Worm (Caenorhabditis elegans) whole organism, midembryonic: ENCODE data around the gene T01G6.1.

Experiments used
- T22C8.4 ChIP-seq: fragments of 200-800 bp; sonication (Bioruptor generic); IDR thresholded peaks from 2 replicates; pipeline ENCODE4 v1.3.6; 2022; ENCODE audit warnings: missing genetic modification characterization, missing compliant biosample characterization
- cog-1 ChIP-seq: sonication (generic microtip); optimal IDR thresholded peaks from 2 replicates; lab custom pipeline; 2016; ENCODE audit warnings: missing genetic modification characterization, missing compliant biosample characterization
- flt-1 ChIP-seq: fragments of 200-800 bp; sonication (Bioruptor generic); IDR thresholded peaks from 2 replicates; pipeline ENCODE4 v1.3.6; 2022; ENCODE audit warnings: missing genetic modification characterization, missing compliant biosample characterization
- klf-2 ChIP-seq: fragments of 200-800 bp; sonication (Bioruptor generic); conservative IDR thresholded peaks from 2 replicates; pipeline ENCODE4 v1.3.6; 2022; ENCODE audit warnings: missing genetic modification reagents, missing genetic modification characterization, missing compliant biosample characterization
- med-1 ChIP-seq: sonication (generic microtip); optimal IDR thresholded peaks from 2 replicates; lab custom pipeline; 2017; ENCODE audit warnings: missing genetic modification characterization, mild to moderate bottlenecking, missing compliant biosample characterization, antibody characterized with exemption, missing genetic modification reagents; ENCODE audit not compliant: insufficient read depth
- ref-1 ChIP-seq: fragments of 200-800 bp; sonication (Bioruptor generic); conservative IDR thresholded peaks from 2 replicates; pipeline ENCODE4 v1.3.6; 2022; ENCODE audit warnings: missing genetic modification reagents, missing genetic modification characterization, missing compliant biosample characterization
- tab-1 ChIP-seq: fragments of 200-800 bp; sonication (Bioruptor generic); IDR thresholded peaks from 2 replicates; pipeline ENCODE4 v1.3.6; 2022; ENCODE audit warnings: missing genetic modification characterization, missing compliant biosample characterization
- ztf-23 ChIP-seq: fragments of 200-800 bp; sonication (Bioruptor generic); IDR thresholded peaks from 2 replicates; pipeline ENCODE4 v1.3.6; 2022; ENCODE audit warnings: missing genetic modification reagents, missing genetic modification characterization, missing compliant biosample characterization
- ztf-29 ChIP-seq: fragments of 200-800 bp; sonication (Bioruptor generic); IDR thresholded peaks from 2 replicates; pipeline ENCODE4 v1.3.6; 2022; ENCODE audit warnings: missing genetic modification reagents, missing genetic modification characterization, missing compliant biosample characterization

T01G6.1 gene

DNA sequence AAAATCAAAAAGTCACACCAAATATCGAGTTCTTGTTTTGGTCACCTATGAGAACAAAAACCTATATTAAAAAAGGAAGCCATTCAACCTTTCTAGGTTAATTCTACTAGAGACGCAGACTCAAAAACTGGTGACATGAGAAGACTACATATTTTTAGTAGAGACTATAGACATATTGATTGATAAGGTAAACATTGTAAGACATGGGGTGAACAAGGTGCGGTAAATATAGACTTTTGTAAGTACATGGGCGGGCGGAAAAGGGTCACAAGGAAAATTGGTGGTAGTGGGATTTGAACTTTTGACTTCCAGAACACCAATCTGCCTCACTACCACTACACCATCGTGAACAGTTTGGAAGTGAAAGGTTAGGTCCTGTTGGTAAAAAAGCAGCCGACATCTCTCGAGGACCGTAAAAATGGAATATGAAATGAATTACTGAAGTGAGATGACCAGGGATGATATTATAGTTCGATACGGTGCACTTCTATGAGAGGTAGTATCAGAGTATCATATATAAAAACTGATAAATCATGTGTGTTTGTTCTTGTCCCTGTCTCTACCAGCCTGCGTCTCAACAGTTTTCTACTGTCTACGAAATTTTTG, 13.1 kb upstream of the T01G6.1 start, which contains the start of gene nhr-212:
Gene nhr-212, plus strand, starts transcription at position 573 of the 606 bp plus-strand sequence.
- no peak for TF ChIP-seq flt-1
- no peak for TF ChIP-seq tab-1 (GFP tag; lab: Robert Waterston, UW)
- no peak for TF ChIP-seq klf-2 (GFP tag; lab: Robert Waterston, UW)
- TF ChIP-seq T22C8.4 (GFP tag; lab: Robert Waterston, UW) = no peak
- no peak for TF ChIP-seq ztf-29 (GFP tag; lab: Robert Waterston, UW)
- TF ChIP-seq ztf-23 = no peak
- TF ChIP-seq ref-1 = no peak
- no peak for TF ChIP-seq cog-1 (tag; lab: Kevin White, UChicago)
- TF ChIP-seq med-1 = no peak

ce11 chrV:486684-487083, 10.8 kb upstream of the T01G6.1 start, which contains the start of gene nhr-211:
Gene nhr-211, plus strand, starts transcription at chrV:486984.
- no peak for TF ChIP-seq med-1
- no peak for TF ChIP-seq flt-1
- no peak for TF ChIP-seq cog-1 (tag; lab: Kevin White, UChicago)
- no peak for TF ChIP-seq ref-1
- TF ChIP-seq klf-2 (GFP tag; lab: Robert Waterston, UW) = no peak
- TF ChIP-seq T22C8.4 (GFP tag; lab: Robert Waterston, UW) = no peak
- TF ChIP-seq tab-1 (GFP tag; lab: Robert Waterston, UW) = no peak
- no peak for TF ChIP-seq ztf-29 (GFP tag; lab: Robert Waterston, UW)
- TF ChIP-seq ztf-23 = no peak

DNA sequence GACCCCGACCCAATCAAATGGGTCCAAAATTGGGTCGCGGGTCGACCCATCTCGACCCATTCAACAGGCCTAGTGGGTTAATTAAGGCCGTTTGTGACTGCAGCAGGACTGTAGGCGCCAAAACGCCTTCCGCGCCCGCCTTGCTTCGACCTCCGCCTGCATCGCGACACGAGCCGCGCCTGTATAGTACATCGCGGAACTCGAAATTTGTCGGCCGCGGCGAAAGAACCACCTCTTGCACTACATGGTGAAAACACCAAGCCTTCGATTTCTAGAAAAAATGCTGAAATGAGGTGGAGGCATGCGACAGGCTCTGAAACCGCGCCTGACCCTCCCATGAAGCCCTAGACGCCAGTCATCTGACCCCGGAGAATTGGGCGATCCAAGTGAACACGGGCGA, 9.5 kb upstream of the T01G6.1 start:
- TF ChIP-seq ztf-29 (GFP tag; lab: Robert Waterston, UW) (no peak), tab-1 (GFP tag; lab: Robert Waterston, UW) (no peak), T22C8.4 (GFP tag; lab: Robert Waterston, UW) (no peak), ztf-23 (no peak), flt-1 (no peak), cog-1 (tag; lab: Kevin White, UChicago) (no peak), med-1 (no peak), klf-2 (GFP tag; lab: Robert Waterston, UW) (no peak), ref-1 (no peak)

DNA sequence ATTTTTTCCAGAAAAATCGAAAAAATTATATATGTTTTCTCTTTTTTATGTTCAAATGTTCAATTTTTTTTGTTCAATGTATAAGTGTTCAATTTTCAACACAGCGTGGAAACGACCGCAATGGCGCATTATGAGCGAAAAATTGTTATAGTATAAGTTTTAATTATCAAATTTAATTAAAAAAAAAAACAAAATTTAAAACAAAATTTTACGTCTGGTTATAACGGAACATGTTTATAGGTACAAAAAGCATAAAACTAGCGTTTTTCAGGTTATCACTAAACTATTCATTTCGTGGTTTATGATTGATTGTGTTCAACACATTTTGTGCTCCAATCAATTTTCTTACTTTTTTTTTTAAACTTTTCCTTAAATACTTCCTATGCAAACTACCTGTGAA, 8.2 kb upstream of the T01G6.1 start, which contains the start of gene nhr-106:
Gene nhr-106, plus strand, starts transcription at position 301 of the 400 bp plus-strand sequence.
- no peak for TF ChIP-seq med-1
- TF ChIP-seq ztf-29 (GFP tag; lab: Robert Waterston, UW) = no peak
- no peak for TF ChIP-seq cog-1 (tag; lab: Kevin White, UChicago)
- TF ChIP-seq klf-2 (GFP tag; lab: Robert Waterston, UW) = no peak
- TF ChIP-seq flt-1 = no peak
- TF ChIP-seq T22C8.4 (GFP tag; lab: Robert Waterston, UW) = no peak
- TF ChIP-seq ztf-23 = no peak
- TF ChIP-seq ref-1 = no peak
- TF ChIP-seq tab-1 (GFP tag; lab: Robert Waterston, UW) = no peak

DNA sequence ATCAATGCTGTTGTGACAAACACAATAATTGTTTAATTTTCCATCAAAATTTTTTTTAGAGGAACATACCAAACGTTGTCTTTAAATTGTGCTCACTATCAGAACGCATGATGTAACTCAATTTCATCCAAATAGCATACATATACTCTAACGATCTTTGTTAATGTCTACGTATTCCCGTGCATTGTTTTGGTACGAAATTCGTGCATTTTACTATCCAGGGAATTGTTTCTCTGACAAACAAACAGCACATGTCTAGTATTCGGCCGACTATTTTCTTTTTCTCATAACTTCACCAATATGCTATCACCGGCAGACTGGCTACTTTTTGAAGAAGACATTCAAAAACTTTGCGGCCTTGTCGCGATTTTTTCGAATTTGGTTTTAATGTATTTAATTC, 6.1 kb upstream of the T01G6.1 start, which contains the start of gene str-196:
Gene str-196, plus strand, starts transcription at position 301 of the 400 bp plus-strand sequence.
- TF ChIP-seq cog-1 (tag; lab: Kevin White, UChicago) (no peak), tab-1 (GFP tag; lab: Robert Waterston, UW) (no peak), ref-1 (no peak), med-1 (no peak), T22C8.4 (GFP tag; lab: Robert Waterston, UW) (no peak), ztf-23 (no peak), ztf-29 (GFP tag; lab: Robert Waterston, UW) (no peak), flt-1 (no peak), klf-2 (GFP tag; lab: Robert Waterston, UW) (no peak)

ce11 chrV:494284-494683, 3.2 kb upstream of the T01G6.1 start, which contains the start of gene nhr-131:
Gene nhr-131, plus strand, starts transcription at chrV:494370.
- TF ChIP-seq cog-1 (tag; lab: Kevin White, UChicago) (no peak), med-1 (no peak), klf-2 (GFP tag; lab: Robert Waterston, UW) (no peak), ztf-29 (GFP tag; lab: Robert Waterston, UW) (no peak), T22C8.4 (GFP tag; lab: Robert Waterston, UW) (0 out of 2 replicates have a peak, but pooled peaks have one; percentile 29)

DNA sequence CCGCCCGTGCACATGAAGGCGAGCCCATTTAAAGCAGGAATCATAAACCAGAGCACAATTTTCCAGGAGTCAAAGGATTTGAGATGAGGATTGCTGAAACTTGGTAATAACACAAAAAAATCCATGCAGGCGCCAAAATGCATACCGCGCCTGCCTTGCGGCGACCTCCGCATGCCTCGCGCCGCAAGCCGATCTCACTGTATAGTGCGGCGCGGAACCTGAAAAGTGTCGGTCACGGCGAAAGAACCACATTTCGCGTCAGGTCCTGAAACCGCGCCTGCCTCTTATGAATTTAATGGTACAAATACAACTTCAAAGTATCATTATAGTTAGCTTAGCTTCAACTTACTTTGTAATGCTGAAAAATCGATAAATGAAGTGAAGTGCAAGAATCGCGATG, 3.0 kb downstream of the T01G6.1 start:
- no peak for TF ChIP-seq tab-1 (GFP tag; lab: Robert Waterston, UW)
- no peak for TF ChIP-seq T22C8.4 (GFP tag; lab: Robert Waterston, UW)

ce11 chrV:501230-501629, 3.7 kb downstream of the T01G6.1 start, which contains the start of gene str-256:
Gene str-256, minus strand, starts transcription at chrV:501330.
- no peak for TF ChIP-seq med-1
- no peak for TF ChIP-seq ztf-23
- no peak for TF ChIP-seq flt-1
- TF ChIP-seq klf-2 (GFP tag; lab: Robert Waterston, UW) = no peak
- TF ChIP-seq tab-1 (GFP tag; lab: Robert Waterston, UW) = no peak
- no peak for TF ChIP-seq ztf-29 (GFP tag; lab: Robert Waterston, UW)
- TF ChIP-seq T22C8.4 (GFP tag; lab: Robert Waterston, UW) = no peak
- no peak for TF ChIP-seq cog-1 (tag; lab: Kevin White, UChicago)
- no peak for TF ChIP-seq ref-1

- no peak for TF ChIP-seq klf-2 (GFP tag; lab: Robert Waterston, UW)
- no peak for TF ChIP-seq T22C8.4 (GFP tag; lab: Robert Waterston, UW)
- no peak for TF ChIP-seq cog-1 (tag; lab: Kevin White, UChicago)
- no peak for TF ChIP-seq tab-1 (GFP tag; lab: Robert Waterston, UW)
- TF ChIP-seq ztf-29 (GFP tag; lab: Robert Waterston, UW) = no peak
- no peak for TF ChIP-seq ztf-23
- TF ChIP-seq med-1 = no peak
- TF ChIP-seq flt-1 = no peak
- TF ChIP-seq ref-1 = no peak
These were observed 5.3 kb downstream of the T01G6.1 start, which contains the start of gene T01G6.10 for ce11 chrV:502803-503273. Gene T01G6.10, minus strand, starts transcription at chrV:503223.

DNA sequence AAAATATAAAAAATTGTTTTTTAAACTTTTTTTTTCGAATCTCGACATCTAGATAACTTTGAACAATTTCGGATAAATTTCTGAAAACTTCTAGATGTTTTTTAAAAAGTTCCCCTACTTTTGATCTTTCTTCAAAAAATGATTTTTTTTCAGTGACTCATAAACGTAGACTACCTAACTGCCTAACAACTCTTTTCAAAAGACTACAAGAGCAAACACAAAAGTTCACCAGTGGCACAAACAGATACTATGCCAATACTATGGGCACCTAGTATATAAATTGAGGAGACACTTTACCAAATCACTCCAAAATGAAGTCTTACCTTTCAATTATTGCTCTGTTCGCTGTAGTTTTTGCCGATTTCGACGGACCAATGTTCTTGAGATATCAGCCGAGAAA, 6.2 kb downstream of the T01G6.1 start, which contains the start of gene srlf-35:
Gene srlf-35, plus strand, starts transcription at position 301 of the 400 bp plus-strand sequence.
- no peak for TF ChIP-seq flt-1
